Fruit fly (Drosophila melanogaster): ENCODE data around the gene CG5567.

CG5567 gene

DNA sequence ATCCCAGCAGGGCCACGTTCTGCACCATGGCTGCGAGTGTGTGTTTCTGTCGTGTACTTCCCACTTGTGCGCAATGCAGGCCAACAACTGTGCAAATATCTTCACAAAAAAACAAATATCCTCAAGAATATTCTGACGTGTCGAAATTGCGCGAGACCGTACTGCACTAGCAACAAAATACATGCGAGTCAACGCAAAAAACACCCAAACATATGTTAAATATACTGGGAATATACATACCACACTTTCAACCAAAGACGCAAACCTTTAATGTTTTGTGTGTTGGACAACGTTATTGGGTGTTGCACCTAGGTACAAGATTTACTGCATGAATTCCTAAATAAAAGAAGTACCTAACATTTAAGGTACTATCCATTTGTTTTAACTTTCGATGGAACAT is 41.2 kb downstream of the CG5567 start, which contains the start of gene NUCB1 (continued):
- peak; percentile 82 for TF ChIP-seq YL-1 (GFP tag; optimal IDR thresholded peaks at IDR 0.05)

DNA sequence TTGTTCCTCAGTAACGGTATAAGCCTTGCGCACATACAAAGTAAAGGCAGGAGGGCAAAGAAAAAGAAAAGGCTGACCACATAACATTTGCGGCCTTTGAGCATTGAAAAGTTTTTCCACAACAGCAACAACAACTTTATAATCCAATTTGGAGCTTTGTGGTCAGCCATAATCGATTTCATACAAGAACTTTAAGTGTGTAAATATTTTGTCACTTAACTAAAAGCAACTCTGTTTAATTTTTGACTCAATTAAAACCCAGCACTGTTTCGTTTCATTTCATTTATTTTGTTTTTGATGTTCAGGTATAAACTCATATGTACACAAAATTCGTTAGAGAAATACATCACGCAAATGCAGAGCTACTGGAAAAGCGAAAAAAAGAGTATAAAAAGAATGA is 45.9 kb downstream of the CG5567 start, which contains the start of gene CG42816:
Gene CG42816 (minus strand): TSS at position 101 of the 400 bp plus-strand sequence.
- TF ChIP-seq Oaz (GFP tag; IDR thresholded peaks at IDR 0.05) (no peak), sna (GFP tag; IDR thresholded peaks at IDR 0.05; ENCODE audit: partially characterized antibody) (no peak), CG14014 (GFP tag; IDR thresholded peaks at IDR 0.05) (no peak), Hmx (GFP tag; optimal IDR thresholded peaks at IDR 0.05) (no peak), NK7.1 (GFP tag; optimal IDR thresholded peaks at IDR 0.05) (no peak), az2 (GFP tag; optimal IDR thresholded peaks at IDR 0.05) (no peak), Optix (GFP tag; IDR thresholded peaks at IDR 0.05) (no peak), cg (GFP tag; optimal IDR thresholded peaks at IDR 0.05) (no peak), CG1529 (GFP tag; optimal IDR thresholded peaks at IDR 0.05) (no peak), exex (tag; optimal IDR thresholded peaks at IDR 0.05) (no peak), CG3163 (GFP tag; optimal IDR thresholded peaks at IDR 0.05) (no peak), CG4424 (GFP tag; optimal IDR thresholded peaks at IDR 0.05) (no peak), dysf (GFP tag; IDR thresholded peaks at IDR 0.05) (no peak), CG6791 (GFP tag; IDR thresholded peaks at IDR 0.05; ENCODE audit: partially characterized antibody) (no peak), grn (GFP tag; optimal IDR thresholded peaks at IDR 0.05) (no peak), gem (tag; optimal IDR thresholded peaks at IDR 0.05) (no peak)
